Worm (Caenorhabditis elegans): ENCODE results near the gene Y41E3.8.

Gene Y41E3.8

ce11 chrIV:15020958-15021357 lies 7.8 kb downstream of the Y41E3.8 start (continued):
- no peak for TF ChIP-seq lir-3 (tag; optimal IDR thresholded peaks at IDR 0.05; ENCODE audit: poor library complexity)
- TF ChIP-seq aly-2 (tag; optimal IDR thresholded peaks at IDR 0.05), result no peak
- no peak for TF ChIP-seq lin-39 (tag; optimal IDR thresholded peaks at IDR 0.05)
- no peak for TF ChIP-seq nhr-11 (tag; optimal IDR thresholded peaks at IDR 0.05)
- no peak for TF ChIP-seq ces-1 (GFP tag; optimal IDR thresholded peaks at IDR 0.05)
- no peak for TF ChIP-seq nhr-85 (tag)
- peak; percentile 22 for TF ChIP-seq unc-86 (tag; optimal IDR thresholded peaks at IDR 0.05)
- TF ChIP-seq sup-37 (GFP tag; optimal IDR thresholded peaks at IDR 0.05), result no peak
- TF ChIP-seq lin-14 (GFP tag; optimal IDR thresholded peaks at IDR 0.05), result peak; percentile 79
- TF ChIP-seq unc-30 (tag; optimal IDR thresholded peaks at IDR 0.05), result no peak
- no peak for TF ChIP-seq snpc-4 (tag; optimal IDR thresholded peaks at IDR 0.05)
- TF ChIP-seq grh-1 (GFP tag; IDR thresholded peaks at IDR 0.05), result no peak
- TF ChIP-seq zip-4 (GFP tag; optimal IDR thresholded peaks at IDR 0.05), result no peak
- TF ChIP-seq nhr-237 (tag; optimal IDR thresholded peaks at IDR 0.05), result no peak
- TF ChIP-seq lin-15B (tag; optimal IDR thresholded peaks at IDR 0.05), result no peak
- TF ChIP-seq nhr-76 (tag; optimal IDR thresholded peaks at IDR 0.05), result no peak
- TF ChIP-seq rnt-1 (tag; optimal IDR thresholded peaks at IDR 0.05), result no peak
- TF ChIP-seq pax-3 (tag; optimal IDR thresholded peaks at IDR 0.05), result peak; percentile 3
- TF ChIP-seq elt-3 (tag; optimal IDR thresholded peaks at IDR 0.05), result no peak
- TF ChIP-seq ceh-8 (GFP tag; optimal IDR thresholded peaks at IDR 0.05), result no peak
- peak; percentile 75 for TF ChIP-seq fkh-8 (tag; optimal IDR thresholded peaks at IDR 0.05)
- TF ChIP-seq tlp-1 (tag; optimal IDR thresholded peaks at IDR 0.05), result no peak
- no peak for TF ChIP-seq F16B12.6 (tag; optimal IDR thresholded peaks at IDR 0.05)
- no peak for TF ChIP-seq jun-1 (tag; optimal IDR thresholded peaks at IDR 0.05)
- TF ChIP-seq fkh-10 (GFP tag; optimal IDR thresholded peaks at IDR 0.05), result peak; percentile 67
- no peak for TF ChIP-seq ztf-4 (tag; optimal IDR thresholded peaks at IDR 0.05)
- TF ChIP-seq lsy-2 (tag; optimal IDR thresholded peaks at IDR 0.05), result peak in 1 of 2 experiments; percentile 56
- TF ChIP-seq mab-9 (GFP tag; IDR thresholded peaks at IDR 0.05), result no peak
- peak; percentile 34 for TF ChIP-seq tbx-2 (tag; optimal IDR thresholded peaks at IDR 0.05)
- no peak for TF ChIP-seq nhr-77 (tag; optimal IDR thresholded peaks at IDR 0.05)
- no peak for TF ChIP-seq nhr-28 (tag; optimal IDR thresholded peaks at IDR 0.05)
- no peak for TF ChIP-seq unc-130 (tag; optimal IDR thresholded peaks at IDR 0.05)
- no peak for TF ChIP-seq sox-4 (tag; optimal IDR thresholded peaks at IDR 0.05)
- no peak for TF ChIP-seq hlh-4 (tag; optimal IDR thresholded peaks at IDR 0.05)
- peak; percentile 53 for TF ChIP-seq swsn-7 (tag; optimal IDR thresholded peaks at IDR 0.05)
- no peak for TF ChIP-seq fos-1 (tag; optimal IDR thresholded peaks at IDR 0.05)
- TF ChIP-seq dsc-1 (tag; optimal IDR thresholded peaks at IDR 0.05), result no peak
- TF ChIP-seq snu-23 (GFP tag; optimal IDR thresholded peaks at IDR 0.05), result peak; percentile 10
- no peak for TF ChIP-seq mef-2 (tag; optimal IDR thresholded peaks at IDR 0.05)
- peak; percentile 45 for TF ChIP-seq egl-13 (tag; optimal IDR thresholded peaks at IDR 0.05)
- TF ChIP-seq nhr-19 (GFP tag; conservative IDR thresholded peaks at IDR 0.05), result no peak
- no peak for TF ChIP-seq nhr-84 (tag; optimal IDR thresholded peaks at IDR 0.05)
- no peak for TF ChIP-seq sptf-1 (tag; optimal IDR thresholded peaks at IDR 0.05)
- TF ChIP-seq C34B4.2 (tag; optimal IDR thresholded peaks at IDR 0.05), result no peak
- no peak for TF ChIP-seq ztf-11 (tag; optimal IDR thresholded peaks at IDR 0.05)
- TF ChIP-seq irx-1 (tag; optimal IDR thresholded peaks at IDR 0.05), result no peak
- no peak for TF ChIP-seq pag-3 (tag; optimal IDR thresholded peaks at IDR 0.05; ENCODE audit: borderline replicate concordance, insufficient read depth)
- TF ChIP-seq C04F5.9 (tag; optimal IDR thresholded peaks at IDR 0.05), result no peak
- TF ChIP-seq nhr-90 (tag; optimal IDR thresholded peaks at IDR 0.05; ENCODE audit: poor library complexity), result no peak
- no peak for TF ChIP-seq vab-15 (tag; optimal IDR thresholded peaks at IDR 0.05)
- TF ChIP-seq aha-1 (tag; optimal IDR thresholded peaks at IDR 0.05), result no peak
- TF ChIP-seq ceh-82 (tag; optimal IDR thresholded peaks at IDR 0.05), result peak in 1 of 3 experiments; percentile 66
- TF ChIP-seq Y116A8C.19 (tag; optimal IDR thresholded peaks at IDR 0.05; ENCODE audit: borderline replicate concordance), result no peak
- TF ChIP-seq nhr-12 (tag; optimal IDR thresholded peaks at IDR 0.05), result no peak

Data from whole organism, L1 larva.